Worm (Caenorhabditis elegans): ENCODE measurements around the gene C48B4.3.

DNA sequence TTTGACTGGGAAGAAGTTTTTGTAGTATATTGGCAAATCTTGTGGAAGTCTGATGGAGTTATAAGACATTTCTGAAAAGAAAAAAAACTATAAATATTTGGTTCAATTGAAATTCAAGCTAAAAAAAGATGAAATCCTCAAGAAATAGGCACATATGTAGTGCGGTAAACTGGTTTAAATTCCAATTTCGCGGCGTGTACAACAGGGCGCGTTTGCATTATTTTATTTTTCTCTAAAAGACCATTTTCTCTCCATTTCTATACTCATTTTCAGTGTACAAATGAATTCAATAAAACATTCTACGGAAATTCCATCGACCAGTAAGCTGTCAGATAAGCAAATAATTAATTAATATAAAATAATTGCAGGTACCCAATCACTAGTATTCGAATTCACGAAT is 32.0 kb upstream of the C48B4.3 start, which contains the start of the genes pri-1 and F58A4.6:
- peak; percentile 12 for TF ChIP-seq skn-1 (tag; optimal IDR thresholded peaks at IDR 0.05)
- no peak for TF ChIP-seq lin-13 (GFP tag; optimal IDR thresholded peaks at IDR 0.05)
- peak; percentile 28 to 76 for TF ChIP-seq lsy-2 (tag; optimal IDR thresholded peaks at IDR 0.05)
- TF ChIP-seq ceh-82 (tag; optimal IDR thresholded peaks at IDR 0.05), result peak in 1 of 3 experiments; percentile 56
- peak; percentile 88 to 90 for TF ChIP-seq efl-1 (optimal IDR thresholded peaks at IDR 0.05)
- peak; percentile 90 to 99 for TF ChIP-seq efl-1 (GFP tag; optimal IDR thresholded peaks at IDR 0.05 in 1 of 2)
- no peak for TF ChIP-seq unc-86 (tag; optimal IDR thresholded peaks at IDR 0.05)
- no peak for TF ChIP-seq lir-3 (tag; optimal IDR thresholded peaks at IDR 0.05; ENCODE audit: poor library complexity)
- no peak for TF ChIP-seq pag-3 (tag; optimal IDR thresholded peaks at IDR 0.05; ENCODE audit: borderline replicate concordance, insufficient read depth)
- TF ChIP-seq nhr-19 (GFP tag; conservative IDR thresholded peaks at IDR 0.05), result no peak; the same call in 1 of the 2 replicates
- TF ChIP-seq fkh-10 (GFP tag; optimal IDR thresholded peaks at IDR 0.05), result no peak
- TF ChIP-seq sox-4 (tag; optimal IDR thresholded peaks at IDR 0.05), result no peak
- TF ChIP-seq dpl-1 (GFP tag; optimal IDR thresholded peaks at IDR 0.05), result peak; percentile 81 to 91 (median 86)

Data from whole organism, L1 larva.